Fruit fly (Drosophila melanogaster) whole organism, embryonic: ENCODE results near the gene Gr63a.

ENCODE experiments used
- Adf1 ChIP-seq: fragments of 200-800 bp; sonication (Bioruptor generic); IDR thresholded peaks from 2 replicates; pipeline ENCODE4 v1.3.6; 2022; ENCODE audit warnings: missing biosample characterization, missing genetic modification characterization
- CG10321 ChIP-seq: fragments of 200-800 bp; sonication (Bioruptor generic); IDR thresholded peaks from 2 replicates; pipeline ENCODE4 v1.3.6; 2022; ENCODE audit warnings: missing biosample characterization, missing genetic modification characterization
- CG10565 ChIP-seq: fragments of 200-800 bp; sonication (Bioruptor generic); optimal IDR thresholded peaks from 3 replicates; lab custom pipeline; 2016; ENCODE audit warnings: missing biosample characterization, mild to moderate bottlenecking, missing genetic modification characterization
- CG11093 ChIP-seq: fragments of 200-800 bp; sonication (Bioruptor generic); IDR thresholded peaks from 3 replicates; pipeline ENCODE4 v1.3.6; 2022; ENCODE audit warnings: missing biosample characterization, missing genetic modification characterization
- CG11695 ChIP-seq: fragments of 200-800 bp; sonication (Bioruptor generic); IDR thresholded peaks from 3 replicates; pipeline ENCODE4 v1.3.6; 2022; ENCODE audit warnings: missing biosample characterization, missing genetic modification characterization
- CG14667 ChIP-seq: fragments of 200-800 bp; sonication (Bioruptor generic); IDR thresholded peaks from 2 replicates; pipeline ENCODE4 v1.3.6; 2022; ENCODE audit warnings: missing biosample characterization, missing genetic modification characterization
- CG14710 ChIP-seq: fragments of 200-800 bp; sonication (Bioruptor generic); optimal IDR thresholded peaks from 3 replicates; lab custom pipeline; 2019; ENCODE audit warnings: missing biosample characterization, mild to moderate bottlenecking, missing genetic modification characterization, moderate library complexity
- CG15696 ChIP-seq: fragments of 200-800 bp; sonication (Bioruptor generic); optimal IDR thresholded peaks from 2 replicates; lab custom pipeline; 2019; ENCODE audit warnings: missing biosample characterization, mild to moderate bottlenecking, missing genetic modification characterization, moderate library complexity
- CG1602 ChIP-seq: fragments of 200-800 bp; sonication (Bioruptor generic); optimal IDR thresholded peaks from 3 replicates; lab custom pipeline; 2016; ENCODE audit warnings: missing biosample characterization, missing genetic modification characterization
- CG1647 ChIP-seq: fragments of 200-800 bp; sonication (Bioruptor generic); optimal IDR thresholded peaks from 3 replicates; lab custom pipeline; 2016; ENCODE audit warnings: missing biosample characterization, missing genetic modification characterization
- CG16815 ChIP-seq: fragments of 200-800 bp; sonication (Bioruptor generic); optimal IDR thresholded peaks from 3 replicates; lab custom pipeline; 2017; ENCODE audit warnings: missing biosample characterization, mild to moderate bottlenecking, missing genetic modification characterization
- CG17361 ChIP-seq: fragments of 200-800 bp; sonication (Bioruptor generic); IDR thresholded peaks from 3 replicates; pipeline ENCODE4 v1.3.6; 2022; ENCODE audit warnings: missing biosample characterization, missing genetic modification characterization
- CG4617 ChIP-seq: fragments of 200-800 bp; sonication (Bioruptor generic); optimal IDR thresholded peaks from 3 replicates; lab custom pipeline; 2016; ENCODE audit warnings: missing biosample characterization, missing genetic modification characterization, borderline replicate concordance
- CG5245 ChIP-seq: fragments of 200-800 bp; sonication (Bioruptor generic); optimal IDR thresholded peaks from 3 replicates; lab custom pipeline; 2016; ENCODE audit warnings: missing biosample characterization, missing genetic modification characterization
- CG6175 ChIP-seq: fragments of 200-800 bp; sonication (Bioruptor generic); IDR thresholded peaks from 3 replicates; pipeline ENCODE4 v1.3.6; 2022; ENCODE audit warnings: missing biosample characterization, missing genetic modification characterization
- CG6791 ChIP-seq: fragments of 200-800 bp; sonication (Bioruptor generic); IDR thresholded peaks from 3 replicates; pipeline ENCODE4 v1.3.6; 2022; ENCODE audit warnings: missing biosample characterization, missing genetic modification characterization; ENCODE audit not compliant: partially characterized antibody
- CG9609 ChIP-seq: fragments of 200-800 bp; sonication (Bioruptor generic); optimal IDR thresholded peaks from 3 replicates; lab custom pipeline; 2016; ENCODE audit warnings: missing biosample characterization, missing genetic modification characterization
- CHES-1-like ChIP-seq: fragments of 200-800 bp; sonication (Bioruptor generic); optimal IDR thresholded peaks from 2 replicates; lab custom pipeline; 2016; ENCODE audit warnings: missing biosample characterization, missing genetic modification characterization
- Dek ChIP-seq: fragments of 200-800 bp; sonication (Bioruptor generic); optimal IDR thresholded peaks from 3 replicates; lab custom pipeline; 2019; ENCODE audit warnings: missing biosample characterization, mild to moderate bottlenecking, missing genetic modification characterization, moderate library complexity
- Dip3 ChIP-seq: fragments of 200-800 bp; sonication (Bioruptor generic); optimal IDR thresholded peaks from 3 replicates; lab custom pipeline; 2016; ENCODE audit warnings: missing biosample characterization, missing genetic modification characterization
- Dp ChIP-seq: fragments of 200-800 bp; sonication (Bioruptor generic); optimal IDR thresholded peaks from 2 replicates; lab custom pipeline; 2018; ENCODE audit warnings: missing biosample characterization, mild to moderate bottlenecking, missing genetic modification characterization, moderate library complexity
- Eip74EF ChIP-seq, 2 experiments: fragments of 200-800 bp in 1 of 2; fragments of >200 bp in 1 of 2; sonication (Bioruptor generic) in 1 of 2; optimal IDR thresholded peaks; 2 replicates each; lab custom pipeline; 2017 to 2019; ENCODE audit warnings: missing biosample characterization in 2 of 2, missing genetic modification characterization in 2 of 2, mild to moderate bottlenecking in 1 of 2, moderate library complexity in 1 of 2
- Elba2 ChIP-seq: fragments of 200-800 bp; sonication (Bioruptor generic); optimal IDR thresholded peaks from 3 replicates; lab custom pipeline; 2016; ENCODE audit warnings: missing biosample characterization, missing genetic modification characterization
- Ets97D ChIP-seq: fragments of 200-800 bp; sonication (Bioruptor generic); optimal IDR thresholded peaks from 3 replicates; lab custom pipeline; 2016; ENCODE audit warnings: missing biosample characterization, missing genetic modification characterization
- Fer3 ChIP-seq: fragments of 200-800 bp; sonication (Bioruptor generic); optimal IDR thresholded peaks from 2 replicates; lab custom pipeline; 2018; ENCODE audit warnings: missing biosample characterization, mild to moderate bottlenecking, missing genetic modification characterization, moderate library complexity
- GATAe ChIP-seq: fragments of 200-800 bp; sonication (Bioruptor generic); conservative IDR thresholded peaks from 2 replicates; pipeline ENCODE4 v1.3.6; 2022; ENCODE audit warnings: missing biosample characterization, missing genetic modification characterization
- HLH3B ChIP-seq: fragments of 200-800 bp; sonication (Bioruptor generic); IDR thresholded peaks from 2 replicates; pipeline ENCODE4 v1.3.6; 2022; ENCODE audit warnings: missing biosample characterization, missing genetic modification characterization
- HLHmδ ChIP-seq: fragments of 200-800 bp; sonication (Bioruptor generic); optimal IDR thresholded peaks from 2 replicates; lab custom pipeline; 2018; ENCODE audit warnings: missing biosample characterization, mild to moderate bottlenecking, missing genetic modification characterization, moderate library complexity
- MBD-R2 ChIP-seq: fragments of 200-800 bp; sonication (Bioruptor generic); IDR thresholded peaks from 2 replicates; pipeline ENCODE4 v1.3.6; 2022; ENCODE audit warnings: missing biosample characterization, missing genetic modification characterization
- Nf-YA ChIP-seq: fragments of 200-800 bp; sonication (Bioruptor generic); IDR thresholded peaks from 2 replicates; pipeline ENCODE4 v1.3.6; 2022; ENCODE audit warnings: missing biosample characterization, missing genetic modification characterization
- Optix ChIP-seq: fragments of 200-800 bp; sonication (Bioruptor generic); IDR thresholded peaks from 3 replicates; pipeline ENCODE4 v1.3.6; 2022; ENCODE audit warnings: missing biosample characterization, missing genetic modification characterization
- PHDP ChIP-seq: fragments of 200-800 bp; sonication (Bioruptor generic); optimal IDR thresholded peaks from 3 replicates; lab custom pipeline; 2018; ENCODE audit warnings: missing biosample characterization, mild to moderate bottlenecking, missing genetic modification characterization, moderate library complexity
- TFAM ChIP-seq: fragments of 200-800 bp; sonication (Bioruptor generic); optimal IDR thresholded peaks from 2 replicates; lab custom pipeline; 2017; ENCODE audit warnings: missing biosample characterization, missing genetic modification characterization, inconsistent platforms
- Xbp1 ChIP-seq: fragments of 200-800 bp; sonication (Bioruptor generic); optimal IDR thresholded peaks from 3 replicates; lab custom pipeline; 2016; ENCODE audit warnings: missing biosample characterization, mild to moderate bottlenecking, missing genetic modification characterization
- YL-1 ChIP-seq: fragments of 200-800 bp; sonication (Bioruptor generic); optimal IDR thresholded peaks from 3 replicates; lab custom pipeline; 2017; ENCODE audit warnings: missing biosample characterization, mild to moderate bottlenecking, missing genetic modification characterization
- az2 ChIP-seq: fragments of 200-800 bp; sonication (Bioruptor generic); optimal IDR thresholded peaks from 3 replicates; lab custom pipeline; 2016; ENCODE audit warnings: missing biosample characterization, missing genetic modification characterization
- caup ChIP-seq: fragments of 200-800 bp; sonication (Bioruptor generic); optimal IDR thresholded peaks from 3 replicates; lab custom pipeline; 2017; ENCODE audit warnings: missing biosample characterization, mild to moderate bottlenecking, missing genetic modification characterization, moderate library complexity; ENCODE audit not compliant: severe bottlenecking
- cg ChIP-seq: fragments of 200-800 bp; sonication (Bioruptor generic); optimal IDR thresholded peaks from 3 replicates; lab custom pipeline; 2019; ENCODE audit warnings: missing biosample characterization, mild to moderate bottlenecking, missing genetic modification characterization, moderate library complexity
- crol ChIP-seq: fragments of 200-800 bp; sonication (Bioruptor generic); IDR thresholded peaks from 2 replicates; pipeline ENCODE4 v1.3.6; 2022; ENCODE audit warnings: missing biosample characterization, missing genetic modification characterization
- emc ChIP-seq: fragments of 200-800 bp; sonication (Bioruptor generic); optimal IDR thresholded peaks from 2 replicates; lab custom pipeline; 2016; ENCODE audit warnings: missing biosample characterization, missing genetic modification characterization
- grau ChIP-seq: fragments of 200-800 bp; optimal IDR thresholded peaks from 3 replicates; lab custom pipeline; 2019; ENCODE audit warnings: missing biosample characterization, mild to moderate bottlenecking, missing genetic modification characterization, moderate library complexity
- gt ChIP-seq: fragments of 200-800 bp; sonication (Bioruptor generic); IDR thresholded peaks from 2 replicates; pipeline ENCODE4 v1.3.6; 2022; ENCODE audit warnings: missing biosample characterization, missing genetic modification characterization
- hb ChIP-seq: fragments of 200-800 bp; sonication (Bioruptor generic); IDR thresholded peaks from 3 replicates; pipeline ENCODE4 v1.3.6; 2022; ENCODE audit warnings: missing biosample characterization, missing genetic modification characterization; ENCODE audit not compliant: partially characterized antibody
- ind ChIP-seq: fragments of 200-800 bp; sonication (Bioruptor generic); optimal IDR thresholded peaks from 3 replicates; lab custom pipeline; 2016; ENCODE audit warnings: missing biosample characterization, missing genetic modification characterization
- inv ChIP-seq: fragments of 200-800 bp; sonication (Bioruptor generic); IDR thresholded peaks from 2 replicates; pipeline ENCODE4 v1.3.6; 2022; ENCODE audit warnings: missing biosample characterization, missing genetic modification characterization; ENCODE audit not compliant: partially characterized antibody
- maf-S ChIP-seq: fragments of 200-800 bp; sonication (Bioruptor generic); optimal IDR thresholded peaks from 2 replicates; lab custom pipeline; 2016; ENCODE audit warnings: missing biosample characterization, missing genetic modification characterization
- mirr ChIP-seq: fragments of 200-800 bp; sonication (Bioruptor generic); optimal IDR thresholded peaks from 3 replicates; lab custom pipeline; 2018; ENCODE audit warnings: missing biosample characterization, mild to moderate bottlenecking, missing genetic modification characterization
- nau ChIP-seq: fragments of 200-800 bp; sonication (Bioruptor generic); optimal IDR thresholded peaks from 3 replicates; lab custom pipeline; 2017; ENCODE audit warnings: missing biosample characterization, mild to moderate bottlenecking, missing genetic modification characterization, missing genetic modification reagents
- oc ChIP-seq: fragments of 200-800 bp; sonication (Bioruptor generic); optimal IDR thresholded peaks from 2 replicates; lab custom pipeline; 2018; ENCODE audit warnings: missing biosample characterization, mild to moderate bottlenecking, missing genetic modification characterization, moderate library complexity
- slbo ChIP-seq: fragments of 200-800 bp; sonication (Bioruptor generic); IDR thresholded peaks from 2 replicates; pipeline ENCODE4 v1.3.6; 2022; ENCODE audit warnings: missing biosample characterization, missing genetic modification characterization
- sr ChIP-seq: fragments of 200-800 bp; sonication (Bioruptor generic); IDR thresholded peaks from 3 replicates; pipeline ENCODE4 v1.3.6; 2022; ENCODE audit warnings: missing biosample characterization, missing genetic modification characterization

The Gr63a gene

dm6 chr3L:3898978-3899377, 2.6 kb upstream of the Gr63a start, which contains the start of gene Ccz1 (continued):
- TF ChIP-seq Xbp1 (GFP tag; lab: Kevin White, UChicago) = peak; percentile 51
- TF ChIP-seq YL-1 (GFP tag; lab: Kevin White, UChicago) = peak; percentile 94
- no peak for TF ChIP-seq HLH3B (GFP tag; lab: Robert Waterston, UW)
- peak; percentile 61 for TF ChIP-seq CG9609 (GFP tag; lab: Kevin White, UChicago)
- TF ChIP-seq oc (tag; lab: Kevin White, UChicago) = peak; percentile 57
- TF ChIP-seq Nf-YA (GFP tag; lab: Robert Waterston, UW) = no peak
- TF ChIP-seq CG11093 (GFP tag; lab: Robert Waterston, UW) = peak; percentile 33; the same call in 1 of the 3 replicates
- no peak for TF ChIP-seq cg
- TF ChIP-seq Ets97D (GFP tag; lab: Kevin White, UChicago) = peak; percentile 64
- TF ChIP-seq Optix = no peak
- no peak for TF ChIP-seq inv
- no peak for TF ChIP-seq hb (GFP tag; lab: Robert Waterston, UW)
- peak; percentile 9 for TF ChIP-seq TFAM
- peak; percentile 49 for TF ChIP-seq emc (GFP tag; lab: Kevin White, UChicago)
- TF ChIP-seq CG6791 (GFP tag; lab: Robert Waterston, UW) = no peak
- no peak for TF ChIP-seq CG14667 (GFP tag; lab: Robert Waterston, UW)
- TF ChIP-seq az2 (GFP tag; lab: Kevin White, UChicago) = peak; percentile 22
- TF ChIP-seq slbo (GFP tag; lab: Robert Waterston, UW) = no peak
- TF ChIP-seq MBD-R2 = no peak
- TF ChIP-seq CG6175 (GFP tag; lab: Robert Waterston, UW) = no peak
- TF ChIP-seq CG1647 (GFP tag; lab: Kevin White, UChicago) = peak; percentile 65
- TF ChIP-seq CG10565 (GFP tag; lab: Kevin White, UChicago) = no peak
- TF ChIP-seq PHDP (tag; lab: Kevin White, UChicago) = peak; percentile 61
- TF ChIP-seq mirr = peak; percentile 28
- peak; percentile 59 for TF ChIP-seq Fer3 (tag; lab: Kevin White, UChicago)
- TF ChIP-seq sr (GFP tag; lab: Robert Waterston, UW) = no peak
- no peak for TF ChIP-seq gt (GFP tag; lab: Robert Waterston, UW)
- TF ChIP-seq Dp (GFP tag; lab: Kevin White, UChicago) = peak; percentile 41
- TF ChIP-seq CG11695 (GFP tag; lab: Robert Waterston, UW) = no peak
- TF ChIP-seq CG10321 (GFP tag; lab: Robert Waterston, UW) = no peak
- TF ChIP-seq maf-S (GFP tag; lab: Kevin White, UChicago) = peak; percentile 71
- no peak for TF ChIP-seq GATAe (GFP tag; lab: Robert Waterston, UW)
- peak; percentile 34 for TF ChIP-seq Dek (tag; lab: Kevin White, UChicago)
- peak; percentile 66 for TF ChIP-seq CG1602 (GFP tag; lab: Kevin White, UChicago)
- TF ChIP-seq CG16815 = peak; percentile 5
- TF ChIP-seq CHES-1-like = peak; percentile 79
- peak; percentile 56 for TF ChIP-seq Dip3 (GFP tag; lab: Kevin White, UChicago)
- no peak for TF ChIP-seq HLHmδ (GFP tag; lab: Kevin White, UChicago)
- TF ChIP-seq nau = peak; percentile 71
- no peak for TF ChIP-seq Eip74EF (GFP tag; optimal IDR thresholded peaks at IDR 0.05; lab: Kevin White, UChicago)
- no peak for TF ChIP-seq crol (GFP tag; lab: Robert Waterston, UW)
- no peak for TF ChIP-seq CG17361 (GFP tag; lab: Robert Waterston, UW)
- TF ChIP-seq CG5245 (GFP tag; lab: Kevin White, UChicago) = peak; percentile 33
- TF ChIP-seq CG14710 (tag; lab: Kevin White, UChicago) = peak; percentile 65
- peak; percentile 89 for TF ChIP-seq CG4617 (GFP tag; lab: Kevin White, UChicago)
- TF ChIP-seq CG15696 (tag; lab: Kevin White, UChicago) = peak; percentile 87
- peak; percentile 47 for TF ChIP-seq grau (tag; lab: Kevin White, UChicago)
- peak; percentile 66 for TF ChIP-seq caup (GFP tag; lab: Kevin White, UChicago)
- no peak for TF ChIP-seq ind (GFP tag; lab: Kevin White, UChicago)
- TF ChIP-seq Adf1 (GFP tag; lab: Robert Waterston, UW) = no peak
- no peak for TF ChIP-seq Elba2 (GFP tag; lab: Kevin White, UChicago)
